Worm (Caenorhabditis elegans) whole organism, L2 larva: ENCODE data around the gene T05A8.11.
A peak's percentile ranks its signal among the peaks of the same experiment; 100 is the strongest.

ENCODE experiments used
- F13H6.1 ChIP-seq: sonication (generic microtip); optimal IDR thresholded peaks from 2 replicates; lab custom pipeline; 2016; ENCODE audit warnings: missing genetic modification characterization, missing compliant biosample characterization
- R02D3.7 ChIP-seq: fragments of 150-350 bp; optimal IDR thresholded peaks from 2 replicates; lab custom pipeline; 2014; ENCODE audit warnings: missing biosample characterization, missing genetic modification characterization
- Y55F3AM.14 ChIP-seq: fragments of 200-800 bp; sonication (Bioruptor generic); optimal IDR thresholded peaks from 2 replicates; lab custom pipeline; 2018; ENCODE audit warnings: mild to moderate bottlenecking, missing genetic modification characterization, missing compliant biosample characterization
- ZK546.5 ChIP-seq: sonication (generic microtip); optimal IDR thresholded peaks from 2 replicates; lab custom pipeline; 2017; ENCODE audit warnings: missing biosample characterization, missing genetic modification characterization
- alr-1 ChIP-seq: fragments of 150-350 bp; optimal IDR thresholded peaks from 2 replicates; lab custom pipeline; 2014; ENCODE audit warnings: missing biosample characterization, missing genetic modification characterization
- aly-2 ChIP-seq: fragments of 150-350 bp; optimal IDR thresholded peaks from 2 replicates; lab custom pipeline; 2014; ENCODE audit warnings: missing biosample characterization, missing genetic modification characterization
- ama-1 ChIP-seq: fragments of 150-350 bp; optimal IDR thresholded peaks from 2 replicates; lab custom pipeline; 2018; ENCODE audit warnings: inconsistent platforms
- blmp-1 ChIP-seq: sonication (generic microtip); optimal IDR thresholded peaks from 2 replicates; lab custom pipeline; 2017; ENCODE audit warnings: missing genetic modification characterization, mild to moderate bottlenecking, missing compliant biosample characterization, antibody characterized with exemption, moderate library complexity; ENCODE audit not compliant: insufficient read depth
- ceh-16 ChIP-seq: fragments of 150-350 bp; optimal IDR thresholded peaks from 2 replicates; lab custom pipeline; 2014; ENCODE audit warnings: missing biosample characterization, missing genetic modification characterization
- ceh-82 ChIP-seq: fragments of 150-350 bp; optimal IDR thresholded peaks from 2 replicates; lab custom pipeline; 2014; ENCODE audit warnings: missing biosample characterization, missing genetic modification characterization
- egl-27 ChIP-seq: sonication (generic microtip); optimal IDR thresholded peaks from 3 replicates; lab custom pipeline; 2017; ENCODE audit warnings: missing biosample characterization, missing genetic modification reagents, missing genetic modification characterization
- elt-1 ChIP-seq: fragments of 150-350 bp; optimal IDR thresholded peaks from 2 replicates; lab custom pipeline; 2014; ENCODE audit warnings: missing biosample characterization, missing genetic modification characterization
- elt-3 ChIP-seq: sonication (generic microtip); optimal IDR thresholded peaks from 2 replicates; lab custom pipeline; 2017; ENCODE audit warnings: missing biosample characterization, missing genetic modification characterization
- fos-1 ChIP-seq: fragments of 150-350 bp; optimal IDR thresholded peaks from 2 replicates; lab custom pipeline; 2014; ENCODE audit warnings: missing biosample characterization, missing genetic modification characterization
- lin-11 ChIP-seq: fragments of 150-350 bp; sonication (generic microtip); optimal IDR thresholded peaks from 2 replicates; lab custom pipeline; 2014; ENCODE audit warnings: missing biosample characterization, missing genetic modification characterization, inconsistent platforms, mixed read lengths
- lin-39 ChIP-seq: fragments of 150-350 bp; optimal IDR thresholded peaks from 2 replicates; lab custom pipeline; 2014; ENCODE audit warnings: missing biosample characterization, missing genetic modification reagents, missing genetic modification characterization
- lsy-2 ChIP-seq, 2 experiments: fragments of 150-350 bp in 1 of 2; sonication (generic microtip) in 1 of 2; optimal IDR thresholded peaks; 2 replicates each; lab custom pipeline; 2014 to 2017; ENCODE audit warnings: missing biosample characterization in 2 of 2, missing genetic modification characterization in 2 of 2
- mbf-1 ChIP-seq: sonication (generic microtip); optimal IDR thresholded peaks from 2 replicates; lab custom pipeline; 2017; ENCODE audit warnings: missing biosample characterization, missing genetic modification characterization
- mdl-1 ChIP-seq, 2 experiments: fragments of 150-350 bp in 1 of 2; sonication (generic microtip) in 1 of 2; optimal IDR thresholded peaks; 2 replicates each; lab custom pipeline; 2017; ENCODE audit warnings: missing biosample characterization in 2 of 2, missing genetic modification characterization in 2 of 2
- nhr-10 ChIP-seq: sonication (generic microtip); optimal IDR thresholded peaks from 2 replicates; lab custom pipeline; 2017; ENCODE audit warnings: missing biosample characterization, missing genetic modification characterization
- nhr-11 ChIP-seq: fragments of 150-350 bp; optimal IDR thresholded peaks from 2 replicates; lab custom pipeline; 2014; ENCODE audit warnings: missing biosample characterization, missing genetic modification characterization
- nhr-12 ChIP-seq: fragments of 150-350 bp; optimal IDR thresholded peaks from 2 replicates; lab custom pipeline; 2014; ENCODE audit warnings: missing biosample characterization, missing genetic modification characterization
- nhr-129 ChIP-seq: fragments of 150-350 bp; optimal IDR thresholded peaks from 2 replicates; lab custom pipeline; 2014; ENCODE audit warnings: missing biosample characterization, missing genetic modification characterization
- nhr-21 ChIP-seq: fragments of 150-350 bp; optimal IDR thresholded peaks from 2 replicates; lab custom pipeline; 2014; ENCODE audit warnings: missing biosample characterization, missing genetic modification characterization
- nhr-23 ChIP-seq: fragments of 150-350 bp; optimal IDR thresholded peaks from 2 replicates; lab custom pipeline; 2014; ENCODE audit warnings: missing biosample characterization, missing genetic modification reagents, missing genetic modification characterization
- nhr-25 ChIP-seq: fragments of 150-350 bp; sonication (generic microtip); optimal IDR thresholded peaks from 3 replicates; lab custom pipeline; 2014; ENCODE audit warnings: missing biosample characterization, missing genetic modification characterization
- nhr-77 ChIP-seq: fragments of 150-350 bp; optimal IDR thresholded peaks from 2 replicates; lab custom pipeline; 2014; ENCODE audit warnings: missing biosample characterization, missing genetic modification characterization
- peb-1 ChIP-seq: fragments of 150-350 bp; optimal IDR thresholded peaks from 2 replicates; lab custom pipeline; 2014; ENCODE audit warnings: missing biosample characterization, missing genetic modification characterization
- sem-4 ChIP-seq: fragments of 150-350 bp; optimal IDR thresholded peaks from 2 replicates; lab custom pipeline; 2014; ENCODE audit warnings: missing biosample characterization, missing genetic modification reagents, missing genetic modification characterization
- skn-1 ChIP-seq: sonication (generic microtip); optimal IDR thresholded peaks from 2 replicates; lab custom pipeline; 2017; ENCODE audit warnings: missing biosample characterization, missing genetic modification characterization
- sma-3 ChIP-seq: sonication (generic microtip); optimal IDR thresholded peaks from 2 replicates; lab custom pipeline; 2016; ENCODE audit warnings: missing genetic modification reagents, missing genetic modification characterization, missing compliant biosample characterization
- sma-9 ChIP-seq, 2 experiments: fragments of 150-350 bp in 1 of 2; sonication (generic microtip) in 1 of 2; optimal IDR thresholded peaks; 2 replicates each; lab custom pipeline; 2014 to 2016; ENCODE audit warnings: missing genetic modification characterization in 2 of 2, mild to moderate bottlenecking in 1 of 2, missing biosample characterization in 1 of 2, missing compliant biosample characterization in 1 of 2, missing genetic modification reagents in 1 of 2, moderate library complexity in 1 of 2
- snpc-4 ChIP-seq: fragments of 150-350 bp; optimal IDR thresholded peaks from 2 replicates; lab custom pipeline; 2014; ENCODE audit warnings: missing biosample characterization, missing genetic modification characterization
- unc-39 ChIP-seq: fragments of 150-350 bp; optimal IDR thresholded peaks from 2 replicates; lab custom pipeline; 2014; ENCODE audit warnings: missing biosample characterization, missing genetic modification characterization
- unc-55 ChIP-seq: fragments of 150-350 bp; sonication (generic microtip); optimal IDR thresholded peaks from 3 replicates; lab custom pipeline; 2014; ENCODE audit warnings: missing biosample characterization, missing genetic modification reagents, missing genetic modification characterization
- unc-62 ChIP-seq: fragments of 150-350 bp; optimal IDR thresholded peaks from 2 replicates; lab custom pipeline; 2014; ENCODE audit warnings: missing biosample characterization, missing genetic modification reagents, missing genetic modification characterization
- zag-1 ChIP-seq: fragments of 150-350 bp; optimal IDR thresholded peaks from 2 replicates; lab custom pipeline; 2014; ENCODE audit warnings: missing biosample characterization, missing genetic modification characterization
- ztf-1 ChIP-seq: fragments of 200-800 bp; sonication (Bioruptor generic); conservative IDR thresholded peaks from 2 replicates; pipeline ENCODE4 v1.3.6; 2022; ENCODE audit warnings: missing genetic modification characterization, missing compliant biosample characterization
- ztf-11 ChIP-seq: sonication (generic microtip); optimal IDR thresholded peaks from 2 replicates; lab custom pipeline; 2017; ENCODE audit warnings: missing biosample characterization, missing genetic modification characterization
- ztf-4 ChIP-seq: fragments of 150-350 bp; optimal IDR thresholded peaks from 2 replicates; lab custom pipeline; 2014; ENCODE audit warnings: missing biosample characterization, missing genetic modification characterization

Gene T05A8.11

DNA sequence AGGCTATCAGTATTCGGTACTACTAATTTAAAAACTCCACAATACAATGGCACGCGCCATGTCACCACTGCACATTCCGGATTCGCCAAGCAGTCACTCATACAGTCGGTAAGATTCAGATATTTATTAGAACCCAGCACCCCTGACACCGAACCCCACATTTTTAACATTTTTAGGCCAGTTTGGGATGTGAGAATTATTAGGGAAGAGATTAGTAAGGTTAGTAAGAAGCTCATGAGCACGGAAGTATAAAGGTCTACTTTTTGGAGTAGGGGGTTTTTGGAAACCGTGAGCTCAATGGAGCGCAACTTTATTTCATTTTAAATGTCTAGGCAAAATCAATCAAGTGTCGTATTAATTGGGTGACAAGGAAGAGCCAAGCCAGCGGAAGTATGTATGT lies 32.5 kb upstream of the T05A8.11 start, which contains the start of gene F29A7.8:
F29A7.8 (minus strand) TSS at position 101 of the 400 bp plus-strand sequence.
- TF ChIP-seq nhr-129 (tag; lab: Kevin White, UChicago) (no peak), nhr-23 (tag; lab: Kevin White, UChicago) (no peak), nhr-21 (tag; lab: Kevin White, UChicago) (no peak), lin-11 (tag; lab: Kevin White, UChicago) (no peak), nhr-12 (tag; lab: Kevin White, UChicago) (no peak), skn-1 (tag; lab: Kevin White, UChicago) (no peak), unc-39 (tag; lab: Kevin White, UChicago) (no peak), elt-3 (tag; lab: Kevin White, UChicago) (no peak), sem-4 (tag; lab: Kevin White, UChicago) (no peak), ZK546.5 (tag; lab: Kevin White, UChicago) (no peak), nhr-25 (tag; lab: Kevin White, UChicago) (no peak), fos-1 (tag; lab: Kevin White, UChicago) (no peak), snpc-4 (tag; lab: Kevin White, UChicago) (no peak), sma-3 (GFP tag; lab: Kevin White, UChicago) (no peak), mdl-1 (tag; optimal IDR thresholded peaks at IDR 0.05; lab: Kevin White, UChicago) (no peak), zag-1 (tag; lab: Kevin White, UChicago) (no peak), alr-1 (tag; lab: Kevin White, UChicago) (no peak), lsy-2 (tag; optimal IDR thresholded peaks at IDR 0.05; lab: Kevin White, UChicago) (no peak)
- TF ChIP-seq, all 48 proteins: peak for 0

DNA sequence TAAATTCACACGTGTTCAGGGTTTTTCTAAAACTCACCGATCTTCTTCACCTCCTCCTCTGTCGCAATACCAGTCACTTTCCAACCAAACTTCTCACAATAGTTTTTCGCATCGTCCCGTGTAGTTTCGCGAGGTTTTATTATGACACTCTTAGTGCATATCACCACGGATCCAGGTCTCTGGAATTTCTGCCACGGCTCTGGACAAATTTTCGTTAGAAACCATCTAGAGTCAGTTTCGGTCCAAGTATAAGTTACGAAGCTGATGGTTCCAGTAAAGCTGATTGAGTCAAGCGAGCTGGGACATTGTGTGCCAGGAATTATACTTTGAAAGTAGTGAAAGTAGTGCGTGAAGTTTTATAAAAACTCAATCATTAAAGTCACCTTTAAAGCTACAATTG lies 30.9 kb upstream of the T05A8.11 start:
- TF ChIP-seq nhr-12 (tag; lab: Kevin White, UChicago) (no peak), snpc-4 (tag; lab: Kevin White, UChicago) (no peak), F13H6.1 (tag; lab: Kevin White, UChicago) (no peak), lsy-2 (tag; optimal IDR thresholded peaks at IDR 0.05; lab: Kevin White, UChicago) (no peak), skn-1 (tag; lab: Kevin White, UChicago) (no peak), egl-27 (tag; lab: Kevin White, UChicago) (no peak), blmp-1 (tag; lab: Kevin White, UChicago) (no peak), R02D3.7 (no peak), lin-11 (tag; lab: Kevin White, UChicago) (no peak), ztf-1 (GFP tag; lab: Robert Waterston, UW) (no peak), nhr-23 (tag; lab: Kevin White, UChicago) (no peak), nhr-25 (tag; lab: Kevin White, UChicago) (no peak)

DNA sequence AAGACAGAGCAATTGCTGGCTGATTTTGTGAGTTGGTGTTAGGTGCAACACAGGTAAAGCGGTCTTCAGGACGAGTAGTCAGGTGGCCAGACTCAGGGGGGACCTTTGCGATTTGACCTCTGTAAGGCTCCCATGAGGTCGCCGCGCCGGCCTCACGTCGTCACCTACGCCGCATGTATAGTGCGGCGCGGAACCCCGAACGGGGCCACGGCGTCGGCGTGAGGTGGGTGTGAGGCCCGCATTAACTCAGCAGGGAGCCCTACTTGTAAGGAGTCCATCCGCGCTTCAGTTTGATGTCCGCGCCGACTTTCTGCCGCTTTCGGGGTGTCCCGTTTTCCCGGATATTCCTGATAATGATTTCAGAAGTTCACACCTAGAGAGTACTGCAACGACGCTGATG lies 29.1 kb upstream of the T05A8.11 start:
- TF ChIP-seq fos-1 (tag; lab: Kevin White, UChicago) (no peak), zag-1 (tag; lab: Kevin White, UChicago) (no peak), R02D3.7 (no peak), nhr-25 (tag; lab: Kevin White, UChicago) (no peak), ztf-11 (tag; lab: Kevin White, UChicago) (no peak), nhr-11 (tag; lab: Kevin White, UChicago) (no peak), alr-1 (tag; lab: Kevin White, UChicago) (no peak), sem-4 (tag; lab: Kevin White, UChicago) (no peak)

DNA sequence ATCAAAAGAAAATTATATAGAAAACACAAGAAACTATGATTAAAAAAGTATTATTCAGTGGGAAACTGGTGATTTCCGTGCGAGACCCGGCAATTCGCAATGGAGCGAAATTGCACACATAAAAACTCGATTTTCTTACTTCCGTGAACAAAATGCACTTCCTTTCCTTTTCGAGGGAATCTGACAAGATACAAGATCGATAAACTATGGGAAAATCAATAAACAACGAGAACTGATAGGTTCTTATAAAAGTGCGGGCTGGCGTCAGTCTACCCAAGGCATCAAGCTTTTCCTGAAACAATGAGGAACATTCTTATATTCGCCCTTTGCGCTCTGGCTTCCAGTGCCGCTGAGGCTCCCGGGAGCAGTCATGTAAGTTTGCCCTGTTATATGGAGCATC lies 27.5 kb upstream of the T05A8.11 start, which contains the start of gene F29A7.3:
F29A7.3 (plus strand) TSS at position 301 of the 400 bp plus-strand sequence.
- no peak for TF ChIP-seq unc-39 (tag; lab: Kevin White, UChicago)
- TF ChIP-seq fos-1 (tag; lab: Kevin White, UChicago) = no peak
- no peak for TF ChIP-seq nhr-129 (tag; lab: Kevin White, UChicago)
- no peak for TF ChIP-seq nhr-12 (tag; lab: Kevin White, UChicago)
- no peak for TF ChIP-seq mbf-1 (tag; lab: Kevin White, UChicago)
- no peak for TF ChIP-seq sem-4 (tag; lab: Kevin White, UChicago)
- TF ChIP-seq peb-1 = no peak
- no peak for TF ChIP-seq elt-3 (tag; lab: Kevin White, UChicago)
- no peak for TF ChIP-seq aly-2 (tag; lab: Kevin White, UChicago)

DNA sequence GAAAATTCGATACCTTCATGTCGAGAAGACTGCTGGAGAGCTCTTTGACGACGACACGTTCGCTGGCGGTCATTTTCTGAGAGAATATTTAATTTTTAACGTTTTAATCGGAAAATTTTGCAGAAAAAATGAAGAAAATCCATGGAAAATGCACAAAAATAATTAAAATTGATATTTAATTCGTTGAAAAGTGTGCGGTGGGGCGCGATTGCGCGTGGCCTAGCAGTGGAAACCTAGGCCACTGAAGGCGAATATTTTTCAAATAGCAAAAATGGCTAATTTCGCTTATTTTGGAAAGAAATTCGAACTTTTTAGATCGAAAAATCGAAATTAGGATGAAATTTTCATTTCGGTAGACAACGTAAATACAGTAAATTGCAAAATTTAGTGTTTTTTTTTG lies 27.1 kb upstream of the T05A8.11 start, which contains the start of gene F29A7.6:
F29A7.6 (minus strand) TSS at position 76 of the 400 bp plus-strand sequence.
- TF ChIP-seq ztf-4 (tag; lab: Kevin White, UChicago) (no peak), elt-3 (tag; lab: Kevin White, UChicago) (no peak), ama-1 (lab: Kevin White, UChicago) (no peak), ceh-16 (tag; lab: Kevin White, UChicago) (no peak), nhr-11 (tag; lab: Kevin White, UChicago) (no peak), sma-9 (GFP tag; optimal IDR thresholded peaks at IDR 0.05; lab: Kevin White, UChicago) (peak; percentile 66), sma-9 (tag; optimal IDR thresholded peaks at IDR 0.05; lab: Kevin White, UChicago) (no peak), elt-1 (tag; lab: Kevin White, UChicago) (no peak), mdl-1 (tag; optimal IDR thresholded peaks at IDR 0.05; lab: Kevin White, UChicago) (no peak), unc-62 (GFP tag; lab: Kevin White, UChicago) (no peak), ZK546.5 (tag; lab: Kevin White, UChicago) (no peak), blmp-1 (tag; lab: Kevin White, UChicago) (no peak), snpc-4 (tag; lab: Kevin White, UChicago) (no peak), Y55F3AM.14 (GFP tag; lab: Kevin White, UChicago) (no peak), R02D3.7 (no peak), unc-55 (GFP tag; lab: Kevin White, UChicago) (peak; percentile 57), ztf-11 (tag; lab: Kevin White, UChicago) (no peak), lin-39 (tag; lab: Kevin White, UChicago) (no peak), ceh-82 (tag; lab: Kevin White, UChicago) (no peak), nhr-77 (tag; lab: Kevin White, UChicago) (no peak), nhr-12 (tag; lab: Kevin White, UChicago) (no peak), fos-1 (tag; lab: Kevin White, UChicago) (no peak), sma-3 (GFP tag; lab: Kevin White, UChicago) (peak; percentile 66), alr-1 (tag; lab: Kevin White, UChicago) (no peak), nhr-10 (tag; lab: Kevin White, UChicago) (no peak), sem-4 (tag; lab: Kevin White, UChicago) (no peak)
